Worm (Caenorhabditis elegans): ENCODE data around the gene nhr-121.

DNA sequence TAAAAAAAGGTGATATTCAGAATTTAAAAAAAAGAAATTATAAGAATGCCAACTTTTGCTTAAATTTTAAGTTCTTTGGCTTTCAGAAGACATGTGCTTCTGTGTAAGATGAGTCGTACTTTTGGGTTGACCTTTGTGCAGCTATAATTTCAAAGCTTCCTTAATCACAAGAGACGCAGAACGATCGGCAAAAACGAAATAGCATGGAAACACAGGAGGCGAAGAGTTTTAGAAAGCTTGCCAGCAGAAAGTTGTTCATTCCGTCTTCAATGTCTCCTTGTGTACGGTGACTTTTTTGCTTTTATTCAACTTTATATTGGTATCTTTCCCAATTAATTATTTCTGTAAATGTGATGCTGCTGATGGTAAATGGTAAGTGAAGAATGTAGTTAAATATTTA, 21.7 kb downstream of the nhr-121 start:
- TF ChIP-seq T22C8.4 (GFP tag; IDR thresholded peaks at IDR 0.05) = no peak
- TF ChIP-seq ztf-29 (GFP tag; IDR thresholded peaks at IDR 0.05) = no peak
- no peak for TF ChIP-seq flt-1 (GFP tag; IDR thresholded peaks at IDR 0.05)
